Fruit fly (Drosophila melanogaster): ENCODE data around the gene CG5910.

The CG5910 gene

DNA sequence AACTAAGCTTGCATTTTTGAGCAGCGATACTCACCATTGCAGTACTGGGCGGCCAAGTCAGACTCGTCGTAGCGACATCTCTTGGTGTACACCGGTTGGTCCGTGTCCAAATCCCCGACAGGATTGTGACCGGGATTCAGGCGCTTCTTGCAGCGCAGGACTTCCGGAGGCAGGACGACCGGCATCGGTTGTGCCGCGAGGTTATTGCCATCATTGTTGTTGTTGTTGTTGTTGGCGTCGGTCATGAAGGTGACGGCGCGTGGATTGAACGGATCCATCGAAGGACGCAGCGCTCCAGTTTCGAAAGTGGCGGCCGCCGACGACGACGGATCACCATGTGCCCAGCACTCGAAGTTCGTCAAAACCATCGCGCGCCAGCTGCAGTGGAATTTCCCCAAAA is 30.4 kb downstream of the CG5910 start:
- TF ChIP-seq Dfd (GFP tag; optimal IDR thresholded peaks at IDR 0.05) (no peak), CrebA (GFP tag; optimal IDR thresholded peaks at IDR 0.05; ENCODE audit: borderline replicate concordance) (no peak), fru (GFP tag; optimal IDR thresholded peaks at IDR 0.05) (no peak), ey (GFP tag; optimal IDR thresholded peaks at IDR 0.05) (no peak), pan (optimal IDR thresholded peaks at IDR 0.05) (no peak), dsf (GFP tag; optimal IDR thresholded peaks at IDR 0.05; ENCODE audit: borderline replicate concordance) (no peak), Mio (GFP tag; optimal IDR thresholded peaks at IDR 0.05) (no peak), OdsH (GFP tag; optimal IDR thresholded peaks at IDR 0.05) (no peak), brk (GFP tag; optimal IDR thresholded peaks at IDR 0.05) (no peak), rgr (GFP tag; optimal IDR thresholded peaks at IDR 0.05) (no peak), h (GFP tag; optimal IDR thresholded peaks at IDR 0.05) (no peak), dmrt93B (GFP tag; optimal IDR thresholded peaks at IDR 0.05) (no peak), Abd-B (GFP tag; optimal IDR thresholded peaks at IDR 0.05) (no peak), Hnf4 (GFP tag; optimal IDR thresholded peaks at IDR 0.05) (no peak)

DNA sequence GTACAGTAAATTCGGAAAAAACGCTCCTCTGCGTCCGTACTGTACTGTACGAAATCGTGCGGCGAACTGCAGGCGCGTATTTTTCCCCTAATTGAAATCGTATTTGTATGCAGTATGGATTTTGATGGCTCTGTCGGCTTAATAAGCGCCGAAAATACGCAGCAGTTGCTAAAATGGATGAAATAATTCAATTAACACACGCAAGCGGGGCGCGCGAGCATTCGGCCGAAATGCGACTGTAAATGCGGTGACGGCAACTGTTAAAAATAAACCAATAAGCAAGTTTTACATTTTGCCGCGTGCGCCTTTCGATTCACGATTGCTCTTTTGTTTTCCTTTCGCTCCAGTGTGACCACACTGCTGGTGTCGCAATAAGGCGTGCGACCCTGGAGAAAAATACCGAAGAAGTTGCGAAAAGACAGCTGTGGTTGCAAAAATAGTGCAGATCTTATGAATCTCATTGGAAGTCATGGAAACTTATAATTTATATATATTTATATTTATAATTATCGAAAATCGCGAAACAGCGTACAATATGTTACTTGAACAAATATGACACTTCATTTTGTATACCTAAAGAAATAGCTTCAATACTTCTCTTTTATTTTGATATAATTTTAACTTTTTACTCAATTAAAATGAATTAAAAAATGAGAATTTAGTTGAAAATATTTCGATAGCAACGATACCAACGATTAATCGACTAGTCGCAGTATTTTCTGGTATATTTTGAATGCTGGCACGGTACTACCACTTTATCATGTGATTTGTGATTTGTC is 31.0 kb downstream of the CG5910 start, which contains the start of the genes CG32428 and CG5969:
TSS of gene CG32428 (minus strand) at position 703 of the 779 bp plus-strand sequence.
TSS of gene CG5969 (plus strand) at position 763 of the 779 bp plus-strand sequence.
- peak; percentile 38 for TF ChIP-seq CrebA (GFP tag; optimal IDR thresholded peaks at IDR 0.05; ENCODE audit: borderline replicate concordance)
- TF ChIP-seq CG9705 (GFP tag; optimal IDR thresholded peaks at IDR 0.05), result peak; percentile 39
- TF ChIP-seq jim (GFP tag; optimal IDR thresholded peaks at IDR 0.05), result no peak
- peak; percentile 83 for TF ChIP-seq HLH106 (tag; optimal IDR thresholded peaks at IDR 0.05)
- TF ChIP-seq br (GFP tag; optimal IDR thresholded peaks at IDR 0.05), result no peak
- TF ChIP-seq Abd-B (GFP tag; optimal IDR thresholded peaks at IDR 0.05), result no peak
- TF ChIP-seq tai (GFP tag; optimal IDR thresholded peaks at IDR 0.05), result peak; percentile 69
- no peak for TF ChIP-seq CG32264 (GFP tag; optimal IDR thresholded peaks at IDR 0.05)
- TF ChIP-seq Hr78 (GFP tag; optimal IDR thresholded peaks at IDR 0.05), result no peak
- TF ChIP-seq brk (GFP tag; optimal IDR thresholded peaks at IDR 0.05), result peak; percentile 57
- peak; percentile 49 for TF ChIP-seq rgr (GFP tag; optimal IDR thresholded peaks at IDR 0.05)
- TF ChIP-seq Dfd (GFP tag; optimal IDR thresholded peaks at IDR 0.05), result no peak
- no peak for TF ChIP-seq N (GFP tag; optimal IDR thresholded peaks at IDR 0.05)
- no peak for TF ChIP-seq dl (GFP tag; optimal IDR thresholded peaks at IDR 0.05; ENCODE audit: insufficient read depth in 1 of 2, partially characterized antibody in 2 of 2)
- no peak for TF ChIP-seq pan (optimal IDR thresholded peaks at IDR 0.05)
- peak; percentile 32 for TF ChIP-seq GATAd (GFP tag; optimal IDR thresholded peaks at IDR 0.05)
- TF ChIP-seq Myc (optimal IDR thresholded peaks at IDR 0.05), result no peak
- TF ChIP-seq Vsx2 (GFP tag; optimal IDR thresholded peaks at IDR 0.05; ENCODE audit: partially characterized antibody), result no peak
- peak; percentile 12 for TF ChIP-seq Jra (GFP tag; optimal IDR thresholded peaks at IDR 0.05)
- no peak for TF ChIP-seq usp (GFP tag; optimal IDR thresholded peaks at IDR 0.05)
- peak; percentile 29 for TF ChIP-seq sage (GFP tag; optimal IDR thresholded peaks at IDR 0.05)
- TF ChIP-seq dsf (GFP tag; optimal IDR thresholded peaks at IDR 0.05; ENCODE audit: borderline replicate concordance), result no peak
- TF ChIP-seq fru (GFP tag; optimal IDR thresholded peaks at IDR 0.05), result no peak
- TF ChIP-seq Hnf4 (GFP tag; optimal IDR thresholded peaks at IDR 0.05), result peak; percentile 47
- no peak for TF ChIP-seq Rel (GFP tag; optimal IDR thresholded peaks at IDR 0.05)
- TF ChIP-seq Rel (tag; optimal IDR thresholded peaks at IDR 0.05), result peak; percentile 66
- TF ChIP-seq sv (GFP tag; optimal IDR thresholded peaks at IDR 0.05), result no peak
- TF ChIP-seq Dif (GFP tag; optimal IDR thresholded peaks at IDR 0.05; ENCODE audit: partially characterized antibody), result no peak
- peak; percentile 13 for TF ChIP-seq ey (GFP tag; optimal IDR thresholded peaks at IDR 0.05)
- TF ChIP-seq dmrt93B (GFP tag; optimal IDR thresholded peaks at IDR 0.05), result peak; percentile 47
- TF ChIP-seq Sp1 (GFP tag; optimal IDR thresholded peaks at IDR 0.05), result peak; percentile 66
- peak in 1 of 2 experiments; percentile 71 for TF ChIP-seq foxo (GFP tag; optimal IDR thresholded peaks at IDR 0.05)
- TF ChIP-seq Mio (GFP tag; optimal IDR thresholded peaks at IDR 0.05), result no peak
- TF ChIP-seq OdsH (GFP tag; optimal IDR thresholded peaks at IDR 0.05), result peak; percentile 18
- no peak for TF ChIP-seq lola (GFP tag; optimal IDR thresholded peaks at IDR 0.05)
- peak; percentile 91 for TF ChIP-seq psq (GFP tag; optimal IDR thresholded peaks at IDR 0.05)
- TF ChIP-seq Hr83 (GFP tag; optimal IDR thresholded peaks at IDR 0.05; ENCODE audit: poor library complexity, severe bottlenecking), result peak; percentile 38
- peak; percentile 33 for TF ChIP-seq woc (GFP tag; optimal IDR thresholded peaks at IDR 0.05)
- peak; percentile 71 for TF ChIP-seq h (GFP tag; optimal IDR thresholded peaks at IDR 0.05)
